Worm (Caenorhabditis elegans): ENCODE measurements around the gene clc-29.

clc-29 gene

DNA sequence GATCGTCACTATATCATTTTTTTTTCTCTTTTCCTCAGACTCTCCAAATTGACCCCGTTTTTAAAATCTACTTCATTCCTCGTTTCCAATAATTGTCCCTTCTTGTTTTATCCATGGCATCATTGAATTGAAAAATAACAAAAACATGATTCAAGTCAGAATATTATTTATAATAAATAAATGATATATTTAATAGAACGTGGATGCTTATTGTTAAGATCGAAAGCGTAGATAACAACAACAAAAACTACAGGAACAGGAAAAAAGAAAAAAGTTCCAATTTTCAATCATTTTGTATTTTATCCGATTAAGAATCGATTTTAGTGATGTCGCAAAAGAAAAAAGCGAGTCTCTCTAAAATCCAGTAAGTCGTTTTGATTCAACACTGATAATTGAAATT, 35.3 kb downstream of the clc-29 start, which contains the start of gene F10E9.2:
F10E9.2 (plus strand) TSS at position 301 of the 400 bp plus-strand sequence.
- no peak for TF ChIP-seq zip-8 (tag; optimal IDR thresholded peaks at IDR 0.05)
- no peak for TF ChIP-seq sptf-1 (tag; optimal IDR thresholded peaks at IDR 0.05)
- no peak for TF ChIP-seq elt-1 (tag; optimal IDR thresholded peaks at IDR 0.05; ENCODE audit: borderline replicate concordance, insufficient read depth)
- TF ChIP-seq sem-2 (GFP tag; optimal IDR thresholded peaks at IDR 0.05): no peak
- TF ChIP-seq ham-2 (GFP tag; optimal IDR thresholded peaks at IDR 0.05): no peak
- no peak for TF ChIP-seq unc-39 (tag; optimal IDR thresholded peaks at IDR 0.05)
- TF ChIP-seq nhr-28 (tag; optimal IDR thresholded peaks at IDR 0.05): no peak
- no peak for TF ChIP-seq unc-62 (GFP tag; optimal IDR thresholded peaks at IDR 0.05)
- no peak for TF ChIP-seq blmp-1 (tag; optimal IDR thresholded peaks at IDR 0.05)
- TF ChIP-seq M03D4.4 (tag; optimal IDR thresholded peaks at IDR 0.05): no peak
- no peak for TF ChIP-seq ceh-43 (GFP tag; optimal IDR thresholded peaks at IDR 0.05)
- TF ChIP-seq elt-3 (tag; optimal IDR thresholded peaks at IDR 0.05): no peak
- no peak for TF ChIP-seq mep-1 (tag; optimal IDR thresholded peaks at IDR 0.05)
- TF ChIP-seq ces-1 (GFP tag; optimal IDR thresholded peaks at IDR 0.05): no peak
- no peak for TF ChIP-seq ceh-83 (GFP tag; optimal IDR thresholded peaks at IDR 0.05)
- no peak for TF ChIP-seq snpc-4 (tag; optimal IDR thresholded peaks at IDR 0.05)
- no peak for TF ChIP-seq nhr-76 (tag; optimal IDR thresholded peaks at IDR 0.05)
- no peak for TF ChIP-seq ztf-11 (tag; optimal IDR thresholded peaks at IDR 0.05)

ce11 chrIII:8310239-8311057, 37.3 kb downstream of the clc-29 start, which contains the start of gene F10E9.3:
Gene F10E9.3, plus strand, starts transcription at chrIII:8311007.
- no peak for TF ChIP-seq nhr-28 (tag; optimal IDR thresholded peaks at IDR 0.05)
- TF ChIP-seq sem-2 (GFP tag; optimal IDR thresholded peaks at IDR 0.05): no peak
- no peak for TF ChIP-seq zip-8 (tag; optimal IDR thresholded peaks at IDR 0.05)
- TF ChIP-seq nhr-237 (tag; optimal IDR thresholded peaks at IDR 0.05): no peak
- peak; percentile 49 for TF ChIP-seq mep-1 (tag; optimal IDR thresholded peaks at IDR 0.05)
- TF ChIP-seq hlh-1 (tag; optimal IDR thresholded peaks at IDR 0.05): peak; percentile 39
- TF ChIP-seq ceh-39 (tag; optimal IDR thresholded peaks at IDR 0.05): peak; percentile 34
- no peak for TF ChIP-seq elt-1 (tag; optimal IDR thresholded peaks at IDR 0.05; ENCODE audit: borderline replicate concordance, insufficient read depth)
- no peak for TF ChIP-seq ceh-43 (GFP tag; optimal IDR thresholded peaks at IDR 0.05)
- no peak for TF ChIP-seq lin-32 (GFP tag; optimal IDR thresholded peaks at IDR 0.05)
- peak; percentile 93 for TF ChIP-seq lsy-2 (tag; optimal IDR thresholded peaks at IDR 0.05)
- TF ChIP-seq ces-1 (GFP tag; optimal IDR thresholded peaks at IDR 0.05): peak; percentile 8
- TF ChIP-seq ham-2 (GFP tag; optimal IDR thresholded peaks at IDR 0.05): no peak

DNA sequence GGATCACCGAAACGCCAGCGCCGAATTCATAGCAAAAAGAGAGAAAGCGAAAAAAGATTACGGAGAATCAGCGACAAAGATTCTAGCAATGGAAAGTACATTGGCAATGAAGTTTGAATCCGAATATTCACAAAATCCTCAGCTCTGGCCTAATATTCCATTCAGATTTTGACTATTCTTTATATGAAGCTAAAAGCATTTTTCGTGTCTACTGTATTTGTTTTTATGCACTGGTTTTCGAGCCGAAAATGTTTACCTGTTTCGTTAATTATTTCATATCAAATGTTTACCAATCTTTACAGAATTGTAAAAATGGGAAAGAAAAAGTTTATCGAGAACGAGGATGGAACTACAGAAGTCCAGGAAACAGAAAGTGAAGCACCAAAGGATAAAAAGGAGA, 39.5 kb downstream of the clc-29 start, which contains the start of gene F10E9.4:
F10E9.4 (plus strand) TSS at position 301 of the 400 bp plus-strand sequence.
- no peak for TF ChIP-seq ceh-39 (tag; optimal IDR thresholded peaks at IDR 0.05)
- no peak for TF ChIP-seq nhr-28 (tag; optimal IDR thresholded peaks at IDR 0.05)
- TF ChIP-seq mab-5 (tag; optimal IDR thresholded peaks at IDR 0.05): no peak
- TF ChIP-seq ham-2 (GFP tag; optimal IDR thresholded peaks at IDR 0.05): no peak
- no peak for TF ChIP-seq drap-1 (GFP tag; optimal IDR thresholded peaks at IDR 0.05)
- TF ChIP-seq nhr-12 (tag; optimal IDR thresholded peaks at IDR 0.05): no peak
- TF ChIP-seq ceh-83 (GFP tag; optimal IDR thresholded peaks at IDR 0.05): no peak
- TF ChIP-seq mls-2 (tag; optimal IDR thresholded peaks at IDR 0.05): no peak
- no peak for TF ChIP-seq unc-62 (GFP tag; optimal IDR thresholded peaks at IDR 0.05)
- no peak for TF ChIP-seq lin-13 (tag; optimal IDR thresholded peaks at IDR 0.05)
- TF ChIP-seq mep-1 (tag; optimal IDR thresholded peaks at IDR 0.05): no peak
- no peak for TF ChIP-seq blmp-1 (tag; optimal IDR thresholded peaks at IDR 0.05)
- no peak for TF ChIP-seq ceh-43 (GFP tag; optimal IDR thresholded peaks at IDR 0.05)
- TF ChIP-seq unc-120 (tag; optimal IDR thresholded peaks at IDR 0.05; ENCODE audit: poor library complexity, severe bottlenecking): no peak
- TF ChIP-seq zip-8 (tag; optimal IDR thresholded peaks at IDR 0.05): no peak
- no peak for TF ChIP-seq nhr-76 (tag; optimal IDR thresholded peaks at IDR 0.05)
- TF ChIP-seq bed-3 (GFP tag; optimal IDR thresholded peaks at IDR 0.05): no peak
- no peak for TF ChIP-seq nhr-2 (tag; optimal IDR thresholded peaks at IDR 0.05)
- no peak for TF ChIP-seq cnd-1 (tag; optimal IDR thresholded peaks at IDR 0.05)

- peak; percentile 26 for TF ChIP-seq nhr-2 (tag; optimal IDR thresholded peaks at IDR 0.05)
- TF ChIP-seq nhr-12 (tag; optimal IDR thresholded peaks at IDR 0.05): no peak
- peak; percentile 38 for TF ChIP-seq ceh-39 (tag; optimal IDR thresholded peaks at IDR 0.05)
- no peak for TF ChIP-seq drap-1 (GFP tag; optimal IDR thresholded peaks at IDR 0.05)
- peak; percentile 70 for TF ChIP-seq ces-1 (GFP tag; optimal IDR thresholded peaks at IDR 0.05)
- peak; percentile 74 for TF ChIP-seq lsy-2 (tag; optimal IDR thresholded peaks at IDR 0.05)
- peak; percentile 54 for TF ChIP-seq sptf-1 (tag; optimal IDR thresholded peaks at IDR 0.05)
- no peak for TF ChIP-seq bed-3 (GFP tag; optimal IDR thresholded peaks at IDR 0.05)
- no peak for TF ChIP-seq elt-3 (tag; optimal IDR thresholded peaks at IDR 0.05)
- TF ChIP-seq mep-1 (tag; optimal IDR thresholded peaks at IDR 0.05): peak; percentile 61
- TF ChIP-seq unc-120 (tag; optimal IDR thresholded peaks at IDR 0.05; ENCODE audit: poor library complexity, severe bottlenecking): no peak
- TF ChIP-seq nhr-237 (tag; optimal IDR thresholded peaks at IDR 0.05): peak; percentile 15
- TF ChIP-seq snpc-4 (tag; optimal IDR thresholded peaks at IDR 0.05): no peak
- TF ChIP-seq lin-13 (tag; optimal IDR thresholded peaks at IDR 0.05): peak; percentile 30
Measured at ce11 chrIII:8307356-8307755, 40.4 kb downstream of the clc-29 start, which contains the start of the genes F10E9.7 and F10E9.5. Gene F10E9.7, minus strand, starts transcription at chrIII:8307441. Gene F10E9.5, plus strand, starts transcription at chrIII:8307592.
